Worm (Caenorhabditis elegans) whole organism, L4 larva: ENCODE results near the gene R04F11.2.

Source experiments
- F10B5.3 ChIP-seq: sonication (generic microtip); optimal IDR thresholded peaks from 2 replicates; lab custom pipeline; 2016; ENCODE audit warnings: mild to moderate bottlenecking, missing genetic modification characterization, missing compliant biosample characterization
- F37D6.2 ChIP-seq: sonication (generic microtip); optimal IDR thresholded peaks from 2 replicates; lab custom pipeline; 2016; ENCODE audit warnings: mild to moderate bottlenecking, missing genetic modification characterization, missing compliant biosample characterization
- F49E8.2 ChIP-seq: sonication (generic microtip); optimal IDR thresholded peaks from 2 replicates; lab custom pipeline; 2016; ENCODE audit warnings: missing compliant biosample characterization, mild to moderate bottlenecking, missing genetic modification characterization, borderline replicate concordance
- R02D3.7 ChIP-seq: fragments of 150-350 bp; sonication (generic microtip); optimal IDR thresholded peaks from 3 replicates; lab custom pipeline; 2014; ENCODE audit warnings: missing biosample characterization, missing genetic modification characterization
- T26A8.4 ChIP-seq: fragments of 200-800 bp; sonication (Bioruptor generic); IDR thresholded peaks from 2 replicates; pipeline ENCODE4 v1.3.6; 2022; ENCODE audit warnings: missing genetic modification characterization, missing compliant biosample characterization
- Y105C5A.15 ChIP-seq: fragments of 200-800 bp; sonication (Bioruptor generic); IDR thresholded peaks from 2 replicates; pipeline ENCODE4 v1.3.6; 2022; ENCODE audit warnings: missing genetic modification characterization, missing compliant biosample characterization
- Y48G9A.11 ChIP-seq: fragments of 200-800 bp; sonication (Bioruptor generic); IDR thresholded peaks from 2 replicates; pipeline ENCODE4 v1.3.6; 2022; ENCODE audit warnings: missing genetic modification reagents, missing genetic modification characterization, missing compliant biosample characterization
- Y5F2A.4 ChIP-seq: fragments of 200-800 bp; sonication (Bioruptor generic); optimal IDR thresholded peaks from 2 replicates; lab custom pipeline; 2018; ENCODE audit warnings: mild to moderate bottlenecking, missing genetic modification characterization, missing compliant biosample characterization
- Y75B8A.6 ChIP-seq: fragments of 200-800 bp; sonication (Bioruptor generic); IDR thresholded peaks from 2 replicates; pipeline ENCODE4 v1.3.6; 2022; ENCODE audit warnings: missing genetic modification reagents, missing genetic modification characterization, missing compliant biosample characterization
- ZK546.5 ChIP-seq, 2 experiments: sonication (generic microtip); optimal IDR thresholded peaks; 2 replicates each; lab custom pipeline; 2017; ENCODE audit warnings: missing biosample characterization in 2 of 2, missing genetic modification characterization in 2 of 2
- ama-1 ChIP-seq: fragments of 150-350 bp; optimal IDR thresholded peaks from 2 replicates; lab custom pipeline; 2014; ENCODE audit warnings: inconsistent platforms, mixed read lengths
- arid-1 ChIP-seq: fragments of 200-800 bp; sonication (Bioruptor generic); conservative IDR thresholded peaks from 2 replicates; pipeline ENCODE4 v1.3.6; 2022; ENCODE audit warnings: missing genetic modification reagents, missing genetic modification characterization, missing compliant biosample characterization
- attf-4 ChIP-seq: sonication (generic microtip); optimal IDR thresholded peaks from 3 replicates; lab custom pipeline; 2017; ENCODE audit warnings: missing biosample characterization, missing genetic modification characterization
- ceh-28 ChIP-seq: fragments of 150-350 bp; optimal IDR thresholded peaks from 2 replicates; lab custom pipeline; 2014; ENCODE audit warnings: missing biosample characterization, missing genetic modification reagents, missing genetic modification characterization
- ceh-32 ChIP-seq: sonication (generic microtip); optimal IDR thresholded peaks from 2 replicates; lab custom pipeline; 2016; ENCODE audit warnings: mild to moderate bottlenecking, missing genetic modification characterization, missing compliant biosample characterization; ENCODE audit not compliant: poor library complexity
- ceh-82 ChIP-seq: sonication (generic microtip); optimal IDR thresholded peaks from 2 replicates; lab custom pipeline; 2017; ENCODE audit warnings: missing biosample characterization, missing genetic modification characterization
- ces-1 ChIP-seq: fragments of 150-350 bp; sonication (generic microtip); optimal IDR thresholded peaks from 4 replicates; lab custom pipeline; 2014; ENCODE audit warnings: missing biosample characterization, missing genetic modification reagents, missing genetic modification characterization
- cey-2 ChIP-seq: sonication (generic microtip); optimal IDR thresholded peaks from 3 replicates; lab custom pipeline; 2017; ENCODE audit warnings: missing genetic modification characterization, mild to moderate bottlenecking, missing compliant biosample characterization, antibody characterized with exemption, borderline replicate concordance; ENCODE audit not compliant: insufficient read depth
- daf-19 ChIP-seq: fragments of 200-800 bp; sonication (Bioruptor generic); conservative IDR thresholded peaks from 2 replicates; pipeline ENCODE4 v1.3.6; 2022; ENCODE audit warnings: missing genetic modification characterization, missing compliant biosample characterization
- dmd-9 ChIP-seq: fragments of 200-800 bp; sonication (Bioruptor generic); IDR thresholded peaks from 2 replicates; pipeline ENCODE4 v1.3.6; 2022; ENCODE audit warnings: missing genetic modification reagents, missing genetic modification characterization, missing compliant biosample characterization
- dpl-1 ChIP-seq: fragments of 150-350 bp; optimal IDR thresholded peaks from 2 replicates; lab custom pipeline; 2014; ENCODE audit warnings: missing biosample characterization, missing genetic modification reagents, missing genetic modification characterization
- duxl-1 ChIP-seq: sonication (generic microtip); optimal IDR thresholded peaks from 2 replicates; lab custom pipeline; 2016; ENCODE audit warnings: mild to moderate bottlenecking, missing genetic modification characterization, moderate library complexity, missing compliant biosample characterization; ENCODE audit not compliant: poor library complexity
- dve-1 ChIP-seq: sonication (generic microtip); optimal IDR thresholded peaks from 2 replicates; lab custom pipeline; 2017; ENCODE audit warnings: antibody characterized with exemption, mild to moderate bottlenecking, missing genetic modification characterization, missing compliant biosample characterization; ENCODE audit not compliant: insufficient read depth
- gei-8 ChIP-seq: fragments of 200-800 bp; sonication (Bioruptor generic); optimal IDR thresholded peaks from 2 replicates; lab custom pipeline; 2018; ENCODE audit warnings: mild to moderate bottlenecking, missing genetic modification characterization, missing compliant biosample characterization
- hlh-11 ChIP-seq: fragments of 200-800 bp; sonication (Bioruptor generic); optimal IDR thresholded peaks from 2 replicates; lab custom pipeline; 2018; ENCODE audit warnings: mild to moderate bottlenecking, missing genetic modification characterization, missing compliant biosample characterization
- hmg-1.1 ChIP-seq: fragments of 200-800 bp; sonication (Bioruptor generic); IDR thresholded peaks from 2 replicates; pipeline ENCODE4 v1.3.6; 2022; ENCODE audit warnings: missing genetic modification reagents, missing genetic modification characterization, missing compliant biosample characterization
- jun-1 ChIP-seq: fragments of 150-350 bp; optimal IDR thresholded peaks from 2 replicates; lab custom pipeline; 2014; ENCODE audit warnings: missing biosample characterization, missing genetic modification reagents, missing genetic modification characterization
- lim-7 ChIP-seq: fragments of 200-800 bp; sonication (Bioruptor generic); IDR thresholded peaks from 2 replicates; pipeline ENCODE4 v1.3.6; 2022; ENCODE audit warnings: missing genetic modification characterization, missing compliant biosample characterization
- lin-13 ChIP-seq: fragments of 150-350 bp; optimal IDR thresholded peaks from 2 replicates; lab custom pipeline; 2014; ENCODE audit warnings: missing biosample characterization, missing genetic modification reagents, missing genetic modification characterization
- lin-15B ChIP-seq: fragments of 150-350 bp; sonication (generic microtip); optimal IDR thresholded peaks from 3 replicates; lab custom pipeline; 2014; ENCODE audit warnings: missing biosample characterization, missing genetic modification characterization
- lin-39 ChIP-seq: fragments of 150-350 bp; optimal IDR thresholded peaks from 2 replicates; lab custom pipeline; 2014; ENCODE audit warnings: missing biosample characterization, missing genetic modification reagents, missing genetic modification characterization
- madf-9 ChIP-seq: fragments of 200-800 bp; sonication (Bioruptor generic); conservative IDR thresholded peaks from 2 replicates; pipeline ENCODE4 v1.3.6; 2022; ENCODE audit warnings: missing genetic modification reagents, missing genetic modification characterization, missing compliant biosample characterization
- mxl-3 ChIP-seq: fragments of 200-800 bp; sonication (Bioruptor generic); optimal IDR thresholded peaks from 2 replicates; lab custom pipeline; 2018; ENCODE audit warnings: mild to moderate bottlenecking, missing genetic modification characterization, missing compliant biosample characterization
- nhr-10 ChIP-seq: fragments of 150-350 bp; optimal IDR thresholded peaks from 2 replicates; lab custom pipeline; 2014; ENCODE audit warnings: missing biosample characterization, missing genetic modification characterization
- nhr-111 ChIP-seq: fragments of 200-800 bp; sonication (Bioruptor generic); optimal IDR thresholded peaks from 2 replicates; lab custom pipeline; 2018; ENCODE audit warnings: mild to moderate bottlenecking, missing genetic modification characterization, missing compliant biosample characterization
- nhr-25 ChIP-seq: sonication (generic microtip); optimal IDR thresholded peaks from 2 replicates; lab custom pipeline; 2017; ENCODE audit warnings: missing genetic modification characterization, mild to moderate bottlenecking, missing compliant biosample characterization, antibody characterized with exemption, moderate library complexity, borderline replicate concordance; ENCODE audit not compliant: insufficient read depth
- nhr-42 ChIP-seq: fragments of 200-800 bp; sonication (Bioruptor generic); IDR thresholded peaks from 2 replicates; pipeline ENCODE4 v1.3.6; 2022; ENCODE audit warnings: missing genetic modification characterization, missing compliant biosample characterization
- nhr-48 ChIP-seq: sonication (generic microtip); optimal IDR thresholded peaks from 2 replicates; lab custom pipeline; 2016; ENCODE audit warnings: mild to moderate bottlenecking, missing genetic modification characterization, missing compliant biosample characterization
- php-3 ChIP-seq: fragments of 200-800 bp; sonication (Bioruptor generic); IDR thresholded peaks from 2 replicates; pipeline ENCODE4 v1.3.6; 2022; ENCODE audit warnings: missing genetic modification reagents, missing genetic modification characterization, missing compliant biosample characterization
- saeg-2 ChIP-seq: fragments of 200-800 bp; sonication (Bioruptor generic); IDR thresholded peaks from 2 replicates; pipeline ENCODE4 v1.3.6; 2022; ENCODE audit warnings: missing genetic modification reagents, missing genetic modification characterization, missing compliant biosample characterization
- sdz-12 ChIP-seq: fragments of 200-800 bp; sonication (Bioruptor generic); optimal IDR thresholded peaks from 2 replicates; lab custom pipeline; 2018; ENCODE audit warnings: mild to moderate bottlenecking, missing genetic modification characterization, missing compliant biosample characterization
- skn-1 ChIP-seq: fragments of 150-350 bp; optimal IDR thresholded peaks from 2 replicates; lab custom pipeline; 2014; ENCODE audit warnings: missing biosample characterization, missing genetic modification characterization
- snpc-1.2 ChIP-seq: fragments of 200-800 bp; sonication (Bioruptor generic); IDR thresholded peaks from 2 replicates; pipeline ENCODE4 v1.3.6; 2022; ENCODE audit warnings: missing genetic modification reagents, missing genetic modification characterization, missing compliant biosample characterization
- snpc-4 ChIP-seq: fragments of 150-350 bp; optimal IDR thresholded peaks from 2 replicates; lab custom pipeline; 2014; ENCODE audit warnings: missing biosample characterization, missing genetic modification characterization
- spr-3 ChIP-seq: fragments of 200-800 bp; sonication (Bioruptor generic); optimal IDR thresholded peaks from 2 replicates; lab custom pipeline; 2018; ENCODE audit warnings: mild to moderate bottlenecking, missing genetic modification characterization, missing compliant biosample characterization
- tag-97 ChIP-seq: fragments of 200-800 bp; sonication (Bioruptor generic); IDR thresholded peaks from 2 replicates; pipeline ENCODE4 v1.3.6; 2022; ENCODE audit warnings: missing genetic modification characterization, missing compliant biosample characterization
- tra-1 ChIP-seq: fragments of 200-800 bp; sonication (Bioruptor generic); IDR thresholded peaks from 2 replicates; pipeline ENCODE4 v1.3.6; 2022; ENCODE audit warnings: missing genetic modification reagents, missing genetic modification characterization, missing compliant biosample characterization
- vab-7 ChIP-seq: fragments of 200-800 bp; sonication (Bioruptor generic); IDR thresholded peaks from 2 replicates; pipeline ENCODE4 v1.3.6; 2022; ENCODE audit warnings: missing genetic modification reagents, missing genetic modification characterization, missing compliant biosample characterization
- zag-1 ChIP-seq: fragments of 150-350 bp; optimal IDR thresholded peaks from 2 replicates; lab custom pipeline; 2014; ENCODE audit warnings: missing biosample characterization, missing genetic modification characterization
- zip-2 ChIP-seq: fragments of 150-350 bp; optimal IDR thresholded peaks from 2 replicates; lab custom pipeline; 2014; ENCODE audit warnings: missing biosample characterization, missing genetic modification characterization
- ztf-11 ChIP-seq: fragments of 150-350 bp; optimal IDR thresholded peaks from 2 replicates; lab custom pipeline; 2014; ENCODE audit warnings: missing biosample characterization, missing genetic modification characterization

R04F11.2 gene

DNA sequence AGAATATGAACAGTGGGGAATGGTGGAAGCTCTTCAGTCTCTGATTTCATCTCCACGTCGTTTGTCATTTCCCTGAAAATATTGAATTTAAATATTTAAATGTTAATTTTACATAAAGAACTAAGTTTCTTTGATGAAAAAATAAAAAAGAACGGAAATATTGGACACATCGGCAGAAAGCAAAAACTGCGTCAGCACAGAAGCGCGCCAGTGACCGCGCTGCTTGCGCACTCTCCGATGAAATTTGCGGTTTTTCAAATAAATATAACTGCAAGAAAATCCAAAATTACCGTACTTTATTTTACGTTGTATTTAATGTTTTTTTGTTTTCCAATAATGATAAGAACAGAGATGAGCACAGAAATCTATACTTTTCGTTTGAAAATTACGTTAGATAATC lies 26.6 kb upstream of the R04F11.2 start, which contains the start of the genes srpa-68 and srh-16 (continued):
- TF ChIP-seq dve-1 (peak; percentile 88), nhr-25 (tag; lab: Kevin White, UChicago) (no peak), tra-1 (GFP tag; lab: Robert Waterston, UW) (0 out of 2 replicates have a peak, but pooled peaks have one; percentile 21), lin-15B (tag; lab: Kevin White, UChicago) (peak; percentile 37), arid-1 (peak; percentile 88), dmd-9 (GFP tag; lab: Robert Waterston, UW) (no peak), F37D6.2 (tag; lab: Kevin White, UChicago) (peak; percentile 71), Y75B8A.6 (GFP tag; lab: Robert Waterston, UW) (no peak), vab-7 (GFP tag; lab: Robert Waterston, UW) (no peak), nhr-10 (tag; lab: Kevin White, UChicago) (no peak), dpl-1 (peak; percentile 99), nhr-111 (GFP tag; lab: Kevin White, UChicago) (no peak), snpc-4 (tag; lab: Kevin White, UChicago) (no peak), ceh-28 (tag; lab: Kevin White, UChicago) (no peak), T26A8.4 (GFP tag; lab: Robert Waterston, UW) (peak; percentile 89), hlh-11 (peak; percentile 80), zag-1 (tag; lab: Kevin White, UChicago) (no peak), mxl-3 (GFP tag; lab: Kevin White, UChicago) (no peak), duxl-1 (tag; lab: Kevin White, UChicago) (peak; percentile 87), gei-8 (GFP tag; lab: Kevin White, UChicago) (no peak), Y5F2A.4 (GFP tag; lab: Kevin White, UChicago) (no peak), madf-9 (GFP tag; lab: Robert Waterston, UW) (no peak), saeg-2 (GFP tag; lab: Robert Waterston, UW) (no peak), R02D3.7 (no peak), ZK546.5 (tag; optimal IDR thresholded peaks at IDR 0.05; lab: Kevin White, UChicago) (no peak), attf-4 (tag; lab: Kevin White, UChicago) (no peak), cey-2 (tag; lab: Kevin White, UChicago) (no peak), lim-7 (GFP tag; lab: Robert Waterston, UW) (no peak), ceh-82 (tag; lab: Kevin White, UChicago) (no peak), F10B5.3 (tag; lab: Kevin White, UChicago) (peak; percentile 79), daf-19 (GFP tag; lab: Robert Waterston, UW) (0 out of 2 replicates have a peak, but pooled peaks have one; percentile 17), hmg-1.1 (GFP tag; lab: Robert Waterston, UW) (peak; percentile 86), Y105C5A.15 (GFP tag; lab: Robert Waterston, UW) (no peak), lin-13 (peak; percentile 74), jun-1 (peak; percentile 57), Y48G9A.11 (GFP tag; lab: Robert Waterston, UW) (peak; percentile 86), ama-1 (no peak), ceh-32 (tag; lab: Kevin White, UChicago) (peak; percentile 26), snpc-1.2 (GFP tag; lab: Robert Waterston, UW) (peak; percentile 61; the same call in 1 of the 2 replicates), ces-1 (GFP tag; lab: Kevin White, UChicago) (no peak), lin-39 (tag; lab: Kevin White, UChicago) (no peak), sdz-12 (GFP tag; lab: Kevin White, UChicago) (no peak), nhr-42 (GFP tag; lab: Robert Waterston, UW) (0 out of 2 replicates have a peak, but pooled peaks have one; percentile 44), php-3 (GFP tag; lab: Robert Waterston, UW) (no peak), spr-3 (GFP tag; lab: Kevin White, UChicago) (peak; percentile 17), zip-2 (tag; lab: Kevin White, UChicago) (peak; percentile 78), ztf-11 (tag; lab: Kevin White, UChicago) (no peak), tag-97 (GFP tag; lab: Robert Waterston, UW) (no peak), F49E8.2 (tag; lab: Kevin White, UChicago) (peak; percentile 69), skn-1 (tag; lab: Kevin White, UChicago) (no peak), nhr-48 (peak; percentile 77)
